Worm (Caenorhabditis elegans): ENCODE data around the gene txdc-12.1.

Gene txdc-12.1

DNA sequence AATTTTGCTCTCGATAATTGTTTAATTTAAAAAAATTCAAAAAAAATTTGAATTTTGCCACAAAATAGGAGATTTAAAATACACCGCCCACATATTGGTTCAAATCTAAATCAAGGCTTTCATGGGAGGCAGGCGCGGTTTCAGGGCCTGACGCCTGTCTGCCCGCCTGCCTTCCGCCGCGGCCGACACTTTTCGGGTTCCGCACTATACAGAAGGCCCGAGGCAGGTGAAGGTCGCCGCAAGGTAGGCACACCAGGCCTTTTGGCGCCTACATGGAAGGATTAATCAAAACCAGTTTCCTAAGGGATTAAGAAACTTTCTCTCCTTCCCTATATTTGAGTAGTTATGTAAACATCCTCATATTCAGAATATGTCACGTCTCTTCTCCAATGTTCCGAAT, 2.4 kb downstream of the txdc-12.1 start, which contains the start of gene Y57A10A.24:
TSS of gene Y57A10A.24 (plus strand) at position 396 of the 400 bp plus-strand sequence.
- TF ChIP-seq pat-9 (tag; optimal IDR thresholded peaks at IDR 0.05) (no peak), pha-4 (tag; optimal IDR thresholded peaks at IDR 0.05) (no peak), tbx-2 (tag; optimal IDR thresholded peaks at IDR 0.05) (no peak)

- TF ChIP-seq pha-2 (tag; optimal IDR thresholded peaks at IDR 0.05) (no peak), zip-5 (tag; optimal IDR thresholded peaks at IDR 0.05) (no peak), nhr-232 (tag; optimal IDR thresholded peaks at IDR 0.05) (no peak), ceh-22 (tag; optimal IDR thresholded peaks at IDR 0.05) (no peak), T23F11.4 (GFP tag; optimal IDR thresholded peaks at IDR 0.05) (no peak), sdc-2 (tag; optimal IDR thresholded peaks at IDR 0.05) (no peak), hlh-15 (tag; optimal IDR thresholded peaks at IDR 0.05) (no peak), gmeb-2 (tag; optimal IDR thresholded peaks at IDR 0.05) (no peak), rnt-1 (tag; optimal IDR thresholded peaks at IDR 0.05) (no peak), ceh-31 (tag; optimal IDR thresholded peaks at IDR 0.05) (no peak), ceh-2 (tag; optimal IDR thresholded peaks at IDR 0.05) (no peak), pros-1 (tag; optimal IDR thresholded peaks at IDR 0.05) (no peak), ceh-14 (tag; optimal IDR thresholded peaks at IDR 0.05) (no peak)
Observed at ce11 chrII:12249042-12249441, 8.9 kb downstream of the txdc-12.1 start, which contains the start of gene tag-276. Gene tag-276 (minus strand): TSS chrII:12249142.

ce11 chrII:12255545-12256233, 15.5 kb downstream of the txdc-12.1 start:
- no peak for TF ChIP-seq dmd-4 (tag; optimal IDR thresholded peaks at IDR 0.05; ENCODE audit: borderline replicate concordance)
- TF ChIP-seq lin-11 (tag; optimal IDR thresholded peaks at IDR 0.05) = no peak
- TF ChIP-seq pha-2 (tag; optimal IDR thresholded peaks at IDR 0.05) = no peak
- peak; percentile 70 for TF ChIP-seq ceh-48 (tag; optimal IDR thresholded peaks at IDR 0.05)
- TF ChIP-seq nhr-232 (tag; optimal IDR thresholded peaks at IDR 0.05) = no peak
- TF ChIP-seq sdc-2 (tag; optimal IDR thresholded peaks at IDR 0.05) = no peak
- TF ChIP-seq madf-2 (tag; optimal IDR thresholded peaks at IDR 0.05) = no peak

- TF ChIP-seq fax-1 (tag; optimal IDR thresholded peaks at IDR 0.05) = no peak
- TF ChIP-seq rnt-1 (tag; optimal IDR thresholded peaks at IDR 0.05) = no peak
- no peak for TF ChIP-seq F13H6.1 (tag; optimal IDR thresholded peaks at IDR 0.05)
- no peak for TF ChIP-seq ceh-6 (GFP tag; optimal IDR thresholded peaks at IDR 0.05)
- no peak for TF ChIP-seq hlh-8 (tag; optimal IDR thresholded peaks at IDR 0.05)
- TF ChIP-seq ceh-48 (tag; optimal IDR thresholded peaks at IDR 0.05) = no peak
- TF ChIP-seq Y22D7AL.16 (tag; optimal IDR thresholded peaks at IDR 0.05) = no peak
- no peak for TF ChIP-seq pha-2 (tag; optimal IDR thresholded peaks at IDR 0.05)
- TF ChIP-seq hlh-30 (tag; optimal IDR thresholded peaks at IDR 0.05; ENCODE audit: insufficient read depth) = no peak
- no peak for TF ChIP-seq dmd-4 (tag; optimal IDR thresholded peaks at IDR 0.05; ENCODE audit: borderline replicate concordance)
- TF ChIP-seq ceh-19 (GFP tag; optimal IDR thresholded peaks at IDR 0.05) = no peak
- no peak for TF ChIP-seq C38D4.7 (GFP tag; optimal IDR thresholded peaks at IDR 0.05)
- no peak for TF ChIP-seq npax-4 (tag; optimal IDR thresholded peaks at IDR 0.05)
- TF ChIP-seq unc-3 (GFP tag; conservative IDR thresholded peaks at IDR 0.05) = no peak
- no peak for TF ChIP-seq unc-3 (tag; optimal IDR thresholded peaks at IDR 0.05)
- TF ChIP-seq K09A11.1 (tag; optimal IDR thresholded peaks at IDR 0.05; ENCODE audit: insufficient read depth) = no peak
- TF ChIP-seq ref-2 (tag; optimal IDR thresholded peaks at IDR 0.05) = no peak
Observed at ce11 chrII:12256528-12256927, 16.3 kb downstream of the txdc-12.1 start, which contains the start of gene parn-2. Gene parn-2 (minus strand): TSS chrII:12256628.

- TF ChIP-seq madf-2 (tag; optimal IDR thresholded peaks at IDR 0.05) (no peak), tbx-7 (tag; optimal IDR thresholded peaks at IDR 0.05) (no peak), ceh-9 (tag; optimal IDR thresholded peaks at IDR 0.05) (no peak), ceh-34 (tag; optimal IDR thresholded peaks at IDR 0.05) (no peak), zip-5 (tag; optimal IDR thresholded peaks at IDR 0.05) (no peak), ceh-18 (tag; optimal IDR thresholded peaks at IDR 0.05) (no peak), mec-3 (tag; optimal IDR thresholded peaks at IDR 0.05; ENCODE audit: borderline replicate concordance) (no peak), che-1 (tag; optimal IDR thresholded peaks at IDR 0.05) (no peak), ztf-16 (tag; optimal IDR thresholded peaks at IDR 0.05) (no peak), pros-1 (tag; optimal IDR thresholded peaks at IDR 0.05) (no peak), syd-9 (tag; optimal IDR thresholded peaks at IDR 0.05) (no peak), ceh-22 (tag; optimal IDR thresholded peaks at IDR 0.05) (no peak), T23F11.4 (GFP tag; optimal IDR thresholded peaks at IDR 0.05) (no peak), ceh-45 (GFP tag; IDR thresholded peaks at IDR 0.05) (no peak), pax-1 (tag; optimal IDR thresholded peaks at IDR 0.05) (no peak), elt-2 (tag; optimal IDR thresholded peaks at IDR 0.05) (no peak), sox-2 (GFP tag; IDR thresholded peaks at IDR 0.05) (no peak), pat-9 (tag; optimal IDR thresholded peaks at IDR 0.05) (no peak)
Observed at ce11 chrII:12257095-12257494, 16.9 kb downstream of the txdc-12.1 start.

Measured in whole organism, late embryonic.